Worm (Caenorhabditis elegans): ENCODE data around the gene F18A1.7.

The F18A1.7 gene

ce11 chrII:7669409-7669808, 5.9 kb upstream of the F18A1.7 start:
- TF ChIP-seq nhr-19 (GFP tag; conservative IDR thresholded peaks at IDR 0.05) (no peak), mab-9 (GFP tag; IDR thresholded peaks at IDR 0.05) (no peak), unc-86 (tag; optimal IDR thresholded peaks at IDR 0.05) (no peak), nhr-11 (tag; optimal IDR thresholded peaks at IDR 0.05) (no peak), nhr-12 (tag; optimal IDR thresholded peaks at IDR 0.05) (no peak), tlp-1 (tag; optimal IDR thresholded peaks at IDR 0.05) (no peak), snu-23 (GFP tag; optimal IDR thresholded peaks at IDR 0.05) (peak; percentile 56), unc-130 (tag; optimal IDR thresholded peaks at IDR 0.05) (no peak), mdl-1 (tag; optimal IDR thresholded peaks at IDR 0.05) (no peak), lin-13 (GFP tag; optimal IDR thresholded peaks at IDR 0.05) (no peak), nhr-47 (tag; optimal IDR thresholded peaks at IDR 0.05) (no peak), elt-3 (tag; optimal IDR thresholded peaks at IDR 0.05) (no peak), ama-1 (optimal IDR thresholded peaks at IDR 0.05) (no peak), lsy-2 (tag; optimal IDR thresholded peaks at IDR 0.05) (peak in 1 of 2 experiments; percentile 65), tbx-2 (tag; optimal IDR thresholded peaks at IDR 0.05) (peak; percentile 2), blmp-1 (tag; optimal IDR thresholded peaks at IDR 0.05) (peak; percentile 12), skn-1 (tag; optimal IDR thresholded peaks at IDR 0.05) (peak; percentile 42), ceh-88 (GFP tag; IDR thresholded peaks at IDR 0.05) (no peak), dsc-1 (tag; optimal IDR thresholded peaks at IDR 0.05) (peak; percentile 0), ceh-8 (GFP tag; optimal IDR thresholded peaks at IDR 0.05) (no peak), unc-98 (GFP tag; IDR thresholded peaks at IDR 0.05) (no peak), nhr-20 (tag; optimal IDR thresholded peaks at IDR 0.05) (peak; percentile 19), ets-5 (GFP tag; IDR thresholded peaks at IDR 0.05) (no peak), lin-15B (tag; optimal IDR thresholded peaks at IDR 0.05) (no peak), lin-35 (GFP tag; optimal IDR thresholded peaks at IDR 0.05) (peak; percentile 19 to 43), aha-1 (tag; optimal IDR thresholded peaks at IDR 0.05) (no peak), lir-3 (tag; optimal IDR thresholded peaks at IDR 0.05; ENCODE audit: poor library complexity) (no peak), sup-37 (GFP tag; optimal IDR thresholded peaks at IDR 0.05) (no peak), pag-3 (tag; optimal IDR thresholded peaks at IDR 0.05; ENCODE audit: borderline replicate concordance, insufficient read depth) (no peak), ceh-82 (tag; optimal IDR thresholded peaks at IDR 0.05) (peak in 1 of 3 experiments; percentile 65), nhr-237 (tag; optimal IDR thresholded peaks at IDR 0.05) (no peak), efl-1 (optimal IDR thresholded peaks at IDR 0.05) (peak; percentile 19 to 28), efl-1 (GFP tag; optimal IDR thresholded peaks at IDR 0.05 in 1 of 2) (peak; percentile 10 to 45), nhr-28 (tag; optimal IDR thresholded peaks at IDR 0.05) (no peak), efl-3 (GFP tag; optimal IDR thresholded peaks at IDR 0.05) (no peak), fkh-10 (GFP tag; optimal IDR thresholded peaks at IDR 0.05) (peak; percentile 20), lin-39 (tag; optimal IDR thresholded peaks at IDR 0.05) (no peak), aly-2 (tag; optimal IDR thresholded peaks at IDR 0.05) (no peak), lin-14 (GFP tag; optimal IDR thresholded peaks at IDR 0.05) (peak; percentile 49), C16A3.4 (tag; optimal IDR thresholded peaks at IDR 0.05) (peak; percentile 28), dpl-1 (GFP tag; optimal IDR thresholded peaks at IDR 0.05) (peak; percentile 12 to 42 (median 23)), ces-1 (GFP tag; optimal IDR thresholded peaks at IDR 0.05) (no peak), zag-1 (tag; optimal IDR thresholded peaks at IDR 0.05) (no peak), swsn-7 (tag; optimal IDR thresholded peaks at IDR 0.05) (no peak), egl-13 (tag; optimal IDR thresholded peaks at IDR 0.05) (no peak), alr-1 (tag; optimal IDR thresholded peaks at IDR 0.05; ENCODE audit: borderline replicate concordance) (no peak), pax-3 (tag; optimal IDR thresholded peaks at IDR 0.05) (no peak), unc-30 (tag; optimal IDR thresholded peaks at IDR 0.05) (no peak), F16B12.6 (tag; optimal IDR thresholded peaks at IDR 0.05) (peak; percentile 35), nhr-71 (tag; optimal IDR thresholded peaks at IDR 0.05) (peak; percentile 44), grh-1 (GFP tag; IDR thresholded peaks at IDR 0.05) (no peak), mep-1 (tag; optimal IDR thresholded peaks at IDR 0.05) (peak; percentile 62), mef-2 (tag; optimal IDR thresholded peaks at IDR 0.05) (no peak), sptf-1 (tag; optimal IDR thresholded peaks at IDR 0.05) (no peak)

Measured in whole organism, L1 larva.